1 fruit fly cellular context compared by ENCODE assay signal in the genomic region with DNA sequence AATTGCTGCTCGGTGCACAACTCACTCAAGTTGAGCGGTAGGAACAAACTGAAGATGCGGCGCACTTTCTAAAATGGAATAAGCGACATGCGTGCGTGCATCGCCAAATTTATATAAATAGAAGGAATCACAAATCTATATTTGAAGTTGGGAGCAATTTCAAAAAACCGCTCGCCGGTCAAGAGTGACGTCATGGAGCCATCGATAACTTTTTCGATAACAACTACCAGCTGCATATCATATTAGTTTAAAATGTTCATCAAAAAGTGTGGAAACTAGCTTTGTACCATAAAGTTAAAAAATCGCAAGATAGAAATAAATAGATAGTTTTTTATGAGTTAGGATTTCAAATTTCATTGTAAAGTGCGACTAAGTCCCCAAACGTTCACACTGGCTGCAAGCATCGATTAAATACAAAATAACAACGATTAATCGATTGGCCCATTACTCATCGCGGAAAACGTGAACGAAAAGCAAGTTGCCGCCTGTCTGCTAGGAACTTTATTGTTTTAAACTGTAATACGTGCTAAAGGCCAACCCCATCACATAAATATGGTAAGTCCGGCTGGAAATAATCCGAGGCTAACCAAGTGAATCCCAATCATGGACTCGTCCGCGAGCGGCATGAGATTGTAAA.
A peak's percentile ranks its signal among the peaks of the same experiment; 100 is the strongest.
TF ChIP-seq lines count a peak whose summit lies in the region.

A gene (minus strand): TSS at position 51 of the 637 bp plus-strand sequence.
A gene (minus strand): TSS at position 51 of the 637 bp plus-strand sequence.
A gene (plus strand): TSS at position 439 of the 637 bp plus-strand sequence.

TF ChIP-seq in whole organism, embryonic, 481 proteins besides CTCF, POLR2A, EP300 and RAD21 (continued from another document):
- TF ChIP-seq C15 (GFP tag; IDR thresholded peaks at IDR 0.05; lab: Robert Waterston, UW) (no peak), sna (GFP tag; IDR thresholded peaks at IDR 0.05; lab: Robert Waterston, UW; ENCODE audit: partially characterized antibody) (peak; percentile 97), chinmo (GFP tag; IDR thresholded peaks at IDR 0.05; lab: Robert Waterston, UW; ENCODE audit: partially characterized antibody) (peak; percentile 90; the same call in 3 of the 4 replicates), exex (tag; optimal IDR thresholded peaks at IDR 0.05; lab: Kevin White, UChicago) (peak; percentile 24), Bdp1 (GFP tag; optimal IDR thresholded peaks at IDR 0.05; lab: Kevin White, UChicago) (no peak), CG11723 (GFP tag; optimal IDR thresholded peaks at IDR 0.05; lab: Kevin White, UChicago) (no peak), CG3281 (GFP tag; optimal IDR thresholded peaks at IDR 0.05; lab: Kevin White, UChicago) (peak; percentile 15), CG12219 (GFP tag; optimal IDR thresholded peaks at IDR 0.05; lab: Kevin White, UChicago) (no peak), CG2889 (GFP tag; IDR thresholded peaks at IDR 0.05; lab: Robert Waterston, UW) (no peak), CG3726 (GFP tag; IDR thresholded peaks at IDR 0.05; lab: Robert Waterston, UW) (no peak), shn (GFP tag; optimal IDR thresholded peaks at IDR 0.05; lab: Kevin White, UChicago) (peak; percentile 10), HmgD (GFP tag; optimal IDR thresholded peaks at IDR 0.05; lab: Kevin White, UChicago) (no peak), CG4854 (GFP tag; optimal IDR thresholded peaks at IDR 0.05; lab: Kevin White, UChicago) (peak; percentile 2), CG16813 (GFP tag; IDR thresholded peaks at IDR 0.05; lab: Robert Waterston, UW; ENCODE audit: partially characterized antibody) (peak; percentile 93), jumu (GFP tag; optimal IDR thresholded peaks at IDR 0.05; lab: Kevin White, UChicago) (no peak), salm (tag; optimal IDR thresholded peaks at IDR 0.05; lab: Kevin White, UChicago) (no peak), CG4730 (GFP tag; IDR thresholded peaks at IDR 0.05; lab: Robert Waterston, UW) (no peak), CG11085 (GFP tag; IDR thresholded peaks at IDR 0.05; lab: Robert Waterston, UW) (no peak), pfk (GFP tag; optimal IDR thresholded peaks at IDR 0.05; lab: Kevin White, UChicago) (no peak), Dip3 (GFP tag; optimal IDR thresholded peaks at IDR 0.05; lab: Kevin White, UChicago) (no peak), CG17385 (GFP tag; optimal IDR thresholded peaks at IDR 0.05; lab: Kevin White, UChicago) (no peak), CG1024 (GFP tag; IDR thresholded peaks at IDR 0.05; lab: Robert Waterston, UW) (no peak), CG1233 (GFP tag; optimal IDR thresholded peaks at IDR 0.05; lab: Kevin White, UChicago) (no peak), CG4424 (GFP tag; optimal IDR thresholded peaks at IDR 0.05; lab: Kevin White, UChicago) (no peak), CG10147 (GFP tag; optimal IDR thresholded peaks at IDR 0.05; lab: Kevin White, UChicago) (peak; percentile 20), E2f1 (GFP tag; IDR thresholded peaks at IDR 0.05; lab: Robert Waterston, UW) (no peak), prd (optimal IDR thresholded peaks at IDR 0.05; lab: Kevin White, UChicago) (no peak), prd (GFP tag; IDR thresholded peaks at IDR 0.05; lab: Robert Waterston, UW) (no peak), Adf1 (GFP tag; IDR thresholded peaks at IDR 0.05; lab: Robert Waterston, UW) (no peak), sd (tag; optimal IDR thresholded peaks at IDR 0.05; lab: Kevin White, UChicago) (no peak), Scr (GFP tag; IDR thresholded peaks at IDR 0.05; lab: Robert Waterston, UW; ENCODE audit: partially characterized antibody) (peak; percentile 95), Rfx (GFP tag; IDR thresholded peaks at IDR 0.05; lab: Robert Waterston, UW) (no peak), p53 (GFP tag; optimal IDR thresholded peaks at IDR 0.05; lab: Kevin White, UChicago) (no peak), CG31441 (GFP tag; IDR thresholded peaks at IDR 0.05; lab: Robert Waterston, UW) (no peak), Nf-YA (GFP tag; IDR thresholded peaks at IDR 0.05; lab: Robert Waterston, UW) (no peak), CG7987 (GFP tag; optimal IDR thresholded peaks at IDR 0.05; lab: Kevin White, UChicago) (no peak), HLH54F (GFP tag; optimal IDR thresholded peaks at IDR 0.05; lab: Kevin White, UChicago) (peak; percentile 25), CG8944 (GFP tag; optimal IDR thresholded peaks at IDR 0.05; lab: Kevin White, UChicago) (no peak), pho (GFP tag; optimal IDR thresholded peaks at IDR 0.05; lab: Kevin White, UChicago) (peak; percentile 4), CG13775 (GFP tag; optimal IDR thresholded peaks at IDR 0.05; lab: Kevin White, UChicago) (peak; percentile 5), ap (GFP tag; IDR thresholded peaks at IDR 0.05; lab: Robert Waterston, UW) (no peak), wdn (GFP tag; IDR thresholded peaks at IDR 0.05; lab: Robert Waterston, UW) (no peak), fd3F (GFP tag; optimal IDR thresholded peaks at IDR 0.05; lab: Kevin White, UChicago) (no peak), CG4360 (GFP tag; IDR thresholded peaks at IDR 0.05; lab: Robert Waterston, UW) (no peak), Hand (GFP tag; optimal IDR thresholded peaks at IDR 0.05; lab: Kevin White, UChicago) (no peak), TFAM (GFP tag; optimal IDR thresholded peaks at IDR 0.05; lab: Kevin White, UChicago) (no peak), Eip74EF (GFP tag; optimal IDR thresholded peaks at IDR 0.05; lab: Kevin White, UChicago) (no peak), zf30C (GFP tag; optimal IDR thresholded peaks at IDR 0.05; lab: Kevin White, UChicago) (no peak), CG2120 (GFP tag; optimal IDR thresholded peaks at IDR 0.05; lab: Kevin White, UChicago) (peak; percentile 43), Meics (GFP tag; optimal IDR thresholded peaks at IDR 0.05; lab: Kevin White, UChicago) (no peak), scrt (GFP tag; optimal IDR thresholded peaks at IDR 0.05; lab: Kevin White, UChicago) (no peak), CG10565 (GFP tag; optimal IDR thresholded peaks at IDR 0.05; lab: Kevin White, UChicago) (no peak), cg (GFP tag; optimal IDR thresholded peaks at IDR 0.05; lab: Kevin White, UChicago) (no peak), CG11247 (GFP tag; IDR thresholded peaks at IDR 0.05; lab: Robert Waterston, UW) (no peak), CG6254 (GFP tag; optimal IDR thresholded peaks at IDR 0.05; lab: Kevin White, UChicago) (no peak), MBD-R2 (GFP tag; IDR thresholded peaks at IDR 0.05; lab: Robert Waterston, UW) (peak; percentile 62), stwl (tag; optimal IDR thresholded peaks at IDR 0.05; lab: Kevin White, UChicago) (peak; percentile 87), da (GFP tag; optimal IDR thresholded peaks at IDR 0.05; lab: Kevin White, UChicago) (peak; percentile 33), Chrac-16 (GFP tag; optimal IDR thresholded peaks at IDR 0.05; lab: Kevin White, UChicago) (no peak), CG7372 (GFP tag; IDR thresholded peaks at IDR 0.05; lab: Robert Waterston, UW) (no peak), CG2129 (GFP tag; IDR thresholded peaks at IDR 0.05; lab: Robert Waterston, UW; ENCODE audit: partially characterized antibody) (peak; percentile 90), ems (GFP tag; optimal IDR thresholded peaks at IDR 0.05; lab: Kevin White, UChicago) (peak; percentile 17), Fer1 (GFP tag; optimal IDR thresholded peaks at IDR 0.05; lab: Kevin White, UChicago) (peak; percentile 15), CG6813 (GFP tag; optimal IDR thresholded peaks at IDR 0.05; lab: Kevin White, UChicago) (no peak), abd-A (tag; optimal IDR thresholded peaks at IDR 0.05; lab: Kevin White, UChicago) (peak; percentile 68), ash1 (GFP tag; optimal IDR thresholded peaks at IDR 0.05; lab: Kevin White, UChicago) (no peak), Ada2b (GFP tag; IDR thresholded peaks at IDR 0.05; lab: Robert Waterston, UW) (no peak), peb (GFP tag; IDR thresholded peaks at IDR 0.05; lab: Robert Waterston, UW) (no peak), mirr (GFP tag; optimal IDR thresholded peaks at IDR 0.05; lab: Kevin White, UChicago) (no peak), CG14441 (GFP tag; IDR thresholded peaks at IDR 0.05; lab: Robert Waterston, UW) (no peak), Dll (GFP tag; IDR thresholded peaks at IDR 0.05; lab: Robert Waterston, UW; ENCODE audit: partially characterized antibody) (peak; percentile 99), CG13287 (GFP tag; IDR thresholded peaks at IDR 0.05; lab: Robert Waterston, UW; ENCODE audit: partially characterized antibody) (peak; percentile 98), CG17328 (GFP tag; IDR thresholded peaks at IDR 0.05; lab: Robert Waterston, UW) (no peak), CG32767 (GFP tag; IDR thresholded peaks at IDR 0.05; lab: Robert Waterston, UW) (no peak), Nf-YB (GFP tag; optimal IDR thresholded peaks at IDR 0.05; lab: Kevin White, UChicago) (no peak), CG30403 (GFP tag; optimal IDR thresholded peaks at IDR 0.05; lab: Kevin White, UChicago) (peak; percentile 28), cato (GFP tag; optimal IDR thresholded peaks at IDR 0.05; lab: Kevin White, UChicago; ENCODE audit: borderline replicate concordance) (no peak), zen2 (GFP tag; IDR thresholded peaks at IDR 0.05; lab: Robert Waterston, UW; ENCODE audit: partially characterized antibody) (peak; percentile 88), bigmax (GFP tag; optimal IDR thresholded peaks at IDR 0.05; lab: Kevin White, UChicago) (peak; percentile 94), CG10462 (GFP tag; optimal IDR thresholded peaks at IDR 0.05; lab: Kevin White, UChicago) (no peak)
TF ChIP-seq in whole organism, embryonic: peak in this region for 134.
